Fruit fly (Drosophila melanogaster) whole organism, embryonic: Measurements from ENCODE around the gene sinu.

ENCODE experiments used
- CG7271 ChIP-seq: fragments of 200-800 bp; sonication (Bioruptor generic); optimal IDR thresholded peaks from 2 replicates; lab custom pipeline; 2018; ENCODE audit warnings: missing biosample characterization, mild to moderate bottlenecking, missing genetic modification characterization, moderate library complexity
- HmgZ ChIP-seq: fragments of 200-800 bp; sonication (Bioruptor generic); optimal IDR thresholded peaks from 2 replicates; lab custom pipeline; 2018; ENCODE audit warnings: missing biosample characterization, mild to moderate bottlenecking, missing genetic modification characterization
- Xrp1 ChIP-seq: fragments of 200-800 bp; sonication (Bioruptor generic); IDR thresholded peaks from 2 replicates; pipeline ENCODE4 v1.3.6; 2022; ENCODE audit warnings: missing biosample characterization, missing genetic modification characterization

DNA sequence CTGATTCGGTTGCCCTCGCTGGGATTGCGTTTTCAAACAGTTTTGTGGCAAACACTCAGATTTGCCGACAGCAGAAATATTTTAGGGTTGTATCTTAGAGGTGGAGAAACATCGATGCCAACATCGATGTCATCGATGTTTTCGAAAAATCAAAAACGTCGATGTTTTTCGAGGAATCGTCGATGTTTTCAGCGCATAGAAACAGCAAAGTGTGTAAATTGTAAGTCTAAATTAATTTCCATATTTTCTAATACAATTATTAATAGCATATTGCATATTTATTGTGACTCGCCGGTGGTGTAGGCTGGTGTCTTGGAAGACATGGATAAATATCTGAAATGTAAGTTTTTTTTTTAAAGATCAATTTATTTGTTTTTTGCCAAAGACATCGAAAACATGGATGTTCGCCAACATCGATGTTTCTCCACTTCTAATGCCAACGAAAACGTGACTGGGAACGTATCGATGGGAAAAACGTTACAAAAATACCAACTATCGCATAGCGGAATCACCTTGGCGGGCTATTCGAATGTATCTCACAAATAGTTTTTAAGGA is 42.5 kb upstream of the sinu start, which contains the start of gene TM9SF3:
- TF ChIP-seq Xrp1 (GFP tag; lab: Robert Waterston, UW) = no peak
- no peak for TF ChIP-seq CG7271
- no peak for TF ChIP-seq HmgZ
